Worm (Caenorhabditis elegans): ENCODE results near the gene C29F7.2.

Gene C29F7.2

ce11 chrX:13396550-13397023 is 19.3 kb upstream of the C29F7.2 start, which contains the start of gene F02C12.3:
F02C12.3 (plus strand) TSS chrX:13396973.
- TF ChIP-seq T20F7.1 (GFP tag; optimal IDR thresholded peaks at IDR 0.05) (peak; percentile 100), hlh-30 (tag; optimal IDR thresholded peaks at IDR 0.05; ENCODE audit: insufficient read depth) (peak; percentile 74), duxl-1 (tag; optimal IDR thresholded peaks at IDR 0.05; ENCODE audit: poor library complexity) (peak; percentile 22), lsy-2 (tag; optimal IDR thresholded peaks at IDR 0.05) (peak in 1 of 2 experiments; percentile 85), egl-43 (GFP tag; IDR thresholded peaks at IDR 0.05) (no peak), dmd-6 (GFP tag; IDR thresholded peaks at IDR 0.05) (peak; percentile 63), R02D3.7 (tag; optimal IDR thresholded peaks at IDR 0.05) (peak; percentile 51), fkh-10 (GFP tag; optimal IDR thresholded peaks at IDR 0.05) (peak; percentile 2), hmg-1.1 (GFP tag; IDR thresholded peaks at IDR 0.05) (peak; percentile 77), zip-2 (tag; optimal IDR thresholded peaks at IDR 0.05) (peak; percentile 63), daf-16 (GFP tag; optimal IDR thresholded peaks at IDR 0.05) (peak in 1 of 2 experiments; percentile 70), daf-16 (tag; optimal IDR thresholded peaks at IDR 0.05) (peak; percentile 74), nhr-237 (tag; optimal IDR thresholded peaks at IDR 0.05) (no peak), nhr-102 (tag; optimal IDR thresholded peaks at IDR 0.05) (peak; percentile 75), zfp-2 (tag; optimal IDR thresholded peaks at IDR 0.05) (no peak), nhr-28 (tag; optimal IDR thresholded peaks at IDR 0.05) (peak; percentile 55), pha-4 (GFP tag; IDR thresholded peaks at IDR 0.05) (peak; percentile 56; the same call in 1 of the 2 replicates), pha-4 (tag; optimal IDR thresholded peaks at IDR 0.05) (no peak), vab-7 (GFP tag; IDR thresholded peaks at IDR 0.05) (no peak), madf-5 (GFP tag; IDR thresholded peaks at IDR 0.05) (no peak), nhr-25 (tag; optimal IDR thresholded peaks at IDR 0.05; ENCODE audit: borderline replicate concordance, insufficient read depth) (peak; percentile 15), nhr-6 (tag; optimal IDR thresholded peaks at IDR 0.05) (peak; percentile 68), arid-1 (GFP tag; conservative IDR thresholded peaks at IDR 0.05) (no peak), hif-1 (tag; optimal IDR thresholded peaks at IDR 0.05) (peak in 1 of 2 experiments; percentile 14), dve-1 (tag; optimal IDR thresholded peaks at IDR 0.05; ENCODE audit: insufficient read depth) (peak; percentile 77), zip-11 (GFP tag; IDR thresholded peaks at IDR 0.05) (no peak), Y105C5A.15 (GFP tag; IDR thresholded peaks at IDR 0.05) (no peak), daf-19 (GFP tag; conservative IDR thresholded peaks at IDR 0.05) (no peak), mep-1 (tag; optimal IDR thresholded peaks at IDR 0.05) (peak; percentile 61), nhr-48 (tag; optimal IDR thresholded peaks at IDR 0.05) (peak; percentile 52), pqm-1 (tag; optimal IDR thresholded peaks at IDR 0.05) (no peak), F37D6.2 (tag; optimal IDR thresholded peaks at IDR 0.05) (peak; percentile 32), ctbp-1 (GFP tag; IDR thresholded peaks at IDR 0.05) (0 out of 2 replicates have a peak, but pooled peaks have one; percentile 35), hlh-11 (tag; optimal IDR thresholded peaks at IDR 0.05) (peak; percentile 73), mdl-1 (tag; optimal IDR thresholded peaks at IDR 0.05) (peak in 1 of 2 experiments; percentile 16), dpl-1 (GFP tag; optimal IDR thresholded peaks at IDR 0.05) (peak; percentile 68), mes-2 (tag; optimal IDR thresholded peaks at IDR 0.05; ENCODE audit: poor library complexity, severe bottlenecking) (peak; percentile 82), ztf-7 (tag; optimal IDR thresholded peaks at IDR 0.05) (peak; percentile 20), rbr-2 (tag; optimal IDR thresholded peaks at IDR 0.05) (peak; percentile 57), nhr-11 (tag; optimal IDR thresholded peaks at IDR 0.05) (peak; percentile 20)

- no peak for TF ChIP-seq lin-15B (tag; optimal IDR thresholded peaks at IDR 0.05)
- peak in 1 of 2 experiments; percentile 3 for TF ChIP-seq unc-62 (GFP tag; optimal IDR thresholded peaks at IDR 0.05 in 1 of 2)
- no peak for TF ChIP-seq unc-62 (tag; optimal IDR thresholded peaks at IDR 0.05)
Observed at ce11 chrX:13399221-13399620, 16.7 kb upstream of the C29F7.2 start, which contains the start of gene F02C12.2. F02C12.2 (minus strand) TSS chrX:13399321.

Measured in whole organism, L4 larva.